Fruit fly (Drosophila melanogaster) whole organism, embryonic: ENCODE results near the gene CG31882.

Source experiments
- BtbVII ChIP-seq: fragments of 200-800 bp; sonication (Bioruptor generic); optimal IDR thresholded peaks from 3 replicates; lab custom pipeline; 2017; ENCODE audit warnings: missing biosample characterization, mild to moderate bottlenecking, missing genetic modification characterization
- Bteb2 ChIP-seq: fragments of 200-800 bp; sonication (Bioruptor generic); optimal IDR thresholded peaks from 2 replicates; lab custom pipeline; 2016; ENCODE audit warnings: missing biosample characterization, missing genetic modification characterization
- CG10565 ChIP-seq: fragments of 200-800 bp; sonication (Bioruptor generic); optimal IDR thresholded peaks from 3 replicates; lab custom pipeline; 2016; ENCODE audit warnings: missing biosample characterization, mild to moderate bottlenecking, missing genetic modification characterization
- CG12071 ChIP-seq: fragments of 200-800 bp; sonication (Bioruptor generic); optimal IDR thresholded peaks from 3 replicates; lab custom pipeline; 2018; ENCODE audit warnings: missing biosample characterization, mild to moderate bottlenecking, missing genetic modification characterization
- CG12155 ChIP-seq: fragments of 200-800 bp; sonication (Bioruptor generic); optimal IDR thresholded peaks from 3 replicates; lab custom pipeline; 2016; ENCODE audit warnings: missing biosample characterization, missing genetic modification characterization
- CG12236 ChIP-seq: fragments of 200-800 bp; sonication (Bioruptor generic); optimal IDR thresholded peaks from 2 replicates; lab custom pipeline; 2016; ENCODE audit warnings: missing biosample characterization, missing genetic modification characterization
- CG13424 ChIP-seq: fragments of 200-800 bp; sonication (Bioruptor generic); optimal IDR thresholded peaks from 2 replicates; lab custom pipeline; 2019; ENCODE audit warnings: missing biosample characterization, mild to moderate bottlenecking, missing genetic modification characterization, moderate library complexity
- CG15269 ChIP-seq: fragments of 200-800 bp; sonication (Bioruptor generic); optimal IDR thresholded peaks from 2 replicates; lab custom pipeline; 2018; ENCODE audit warnings: missing biosample characterization, mild to moderate bottlenecking, missing genetic modification characterization, moderate library complexity
- CG15601 ChIP-seq: fragments of 200-800 bp; sonication (Bioruptor generic); optimal IDR thresholded peaks from 3 replicates; lab custom pipeline; 2019; ENCODE audit warnings: missing biosample characterization, mild to moderate bottlenecking, missing genetic modification characterization, moderate library complexity
- CG1603 ChIP-seq: fragments of 200-800 bp; sonication (Bioruptor generic); optimal IDR thresholded peaks from 2 replicates; lab custom pipeline; 2019; ENCODE audit warnings: missing biosample characterization, mild to moderate bottlenecking, missing genetic modification characterization, moderate library complexity
- CG17829 ChIP-seq: fragments of 200-800 bp; optimal IDR thresholded peaks from 2 replicates; lab custom pipeline; 2019; ENCODE audit warnings: missing biosample characterization, mild to moderate bottlenecking, missing genetic modification characterization, moderate library complexity
- CG2120 ChIP-seq: fragments of 200-800 bp; sonication (Bioruptor generic); optimal IDR thresholded peaks from 3 replicates; lab custom pipeline; 2016; ENCODE audit warnings: missing biosample characterization, missing genetic modification characterization
- CG3163 ChIP-seq: fragments of 200-800 bp; sonication (Bioruptor generic); optimal IDR thresholded peaks from 3 replicates; lab custom pipeline; 2016; ENCODE audit warnings: missing biosample characterization, missing genetic modification characterization
- CG33557 ChIP-seq: fragments of 200-800 bp; sonication (Bioruptor generic); optimal IDR thresholded peaks from 2 replicates; lab custom pipeline; 2019; ENCODE audit warnings: missing biosample characterization, mild to moderate bottlenecking, missing genetic modification characterization, moderate library complexity
- CG34422 ChIP-seq: fragments of 200-800 bp; sonication (Bioruptor generic); IDR thresholded peaks from 3 replicates; pipeline ENCODE4 v1.3.6; 2022; ENCODE audit warnings: missing biosample characterization, missing genetic modification characterization
- CG3847 ChIP-seq: fragments of 200-800 bp; sonication (Bioruptor generic); IDR thresholded peaks from 2 replicates; pipeline ENCODE4 v1.3.6; 2022; ENCODE audit warnings: missing biosample characterization, missing genetic modification characterization
- CG43689 ChIP-seq: fragments of 200-800 bp; sonication (Bioruptor generic); IDR thresholded peaks from 2 replicates; pipeline ENCODE4 v1.3.6; 2022; ENCODE audit warnings: missing biosample characterization, missing genetic modification characterization
- CG4424 ChIP-seq: fragments of 200-800 bp; sonication (Bioruptor generic); optimal IDR thresholded peaks from 3 replicates; lab custom pipeline; 2016; ENCODE audit warnings: missing biosample characterization, missing genetic modification characterization
- CG4820 ChIP-seq: fragments of 200-800 bp; sonication (Bioruptor generic); optimal IDR thresholded peaks from 3 replicates; lab custom pipeline; 2016; ENCODE audit warnings: missing biosample characterization, missing genetic modification characterization
- CG4854 ChIP-seq: fragments of 200-800 bp; sonication (Bioruptor generic); optimal IDR thresholded peaks from 2 replicates; lab custom pipeline; 2016; ENCODE audit warnings: missing biosample characterization, missing genetic modification characterization, inconsistent platforms
- CG6683 ChIP-seq: fragments of 200-800 bp; sonication (Bioruptor generic); optimal IDR thresholded peaks from 2 replicates; lab custom pipeline; 2017; ENCODE audit warnings: missing biosample characterization, mild to moderate bottlenecking, missing genetic modification characterization, missing genetic modification reagents
- CG7928 ChIP-seq: fragments of 200-800 bp; sonication (Bioruptor generic); optimal IDR thresholded peaks from 2 replicates; lab custom pipeline; 2017; ENCODE audit warnings: missing biosample characterization, mild to moderate bottlenecking, missing genetic modification characterization
- CG8359 ChIP-seq: fragments of 200-800 bp; sonication (Bioruptor generic); optimal IDR thresholded peaks from 2 replicates; lab custom pipeline; 2017; ENCODE audit warnings: missing biosample characterization, mild to moderate bottlenecking, missing genetic modification characterization, borderline replicate concordance
- CG8924 ChIP-seq: fragments of 200-800 bp; optimal IDR thresholded peaks from 3 replicates; lab custom pipeline; 2019; ENCODE audit warnings: missing biosample characterization, mild to moderate bottlenecking, missing genetic modification characterization, moderate library complexity
- CrebB ChIP-seq: fragments of 200-800 bp; sonication (Bioruptor generic); optimal IDR thresholded peaks from 3 replicates; lab custom pipeline; 2018; ENCODE audit warnings: missing biosample characterization, mild to moderate bottlenecking, missing genetic modification characterization
- D ChIP-seq, 2 experiments: fragments of 200-800 bp in 1 of 2; fragments of >200 bp in 1 of 2; sonication (Bioruptor generic) in 1 of 2; optimal IDR thresholded peaks; 2 replicates in 1 of 2; 3 replicates in 1 of 2; lab custom pipeline; 2017; ENCODE audit warnings: mild to moderate bottlenecking in 1 of 2, missing biosample characterization in 1 of 2, missing genetic modification characterization in 1 of 2, missing genetic modification reagents in 1 of 2
- Dfd ChIP-seq, 2 experiments: fragments of >200 bp; optimal IDR thresholded peaks; 2 replicates each; lab custom pipeline; 2017; ENCODE audit warnings: missing biosample characterization in 2 of 2, missing genetic modification characterization in 2 of 2
- Dll ChIP-seq: fragments of 200-800 bp; sonication (Bioruptor generic); IDR thresholded peaks from 4 replicates; pipeline ENCODE4 v1.3.6; 2022; ENCODE audit warnings: missing biosample characterization, missing genetic modification characterization; ENCODE audit not compliant: partially characterized antibody
- Hand ChIP-seq: fragments of 200-800 bp; sonication (Bioruptor generic); optimal IDR thresholded peaks from 2 replicates; lab custom pipeline; 2017; ENCODE audit warnings: mild to moderate bottlenecking, missing biosample characterization, missing genetic modification reagents, missing genetic modification characterization
- Mrtf ChIP-seq: fragments of 200-800 bp; sonication (Bioruptor generic); IDR thresholded peaks from 3 replicates; pipeline ENCODE4 v1.3.6; 2022; ENCODE audit warnings: missing biosample characterization, missing genetic modification characterization
- Nf-YA ChIP-seq: fragments of 200-800 bp; sonication (Bioruptor generic); IDR thresholded peaks from 2 replicates; pipeline ENCODE4 v1.3.6; 2022; ENCODE audit warnings: missing biosample characterization, missing genetic modification characterization
- Ravus ChIP-seq: fragments of 200-800 bp; sonication (Bioruptor generic); IDR thresholded peaks from 2 replicates; pipeline ENCODE4 v1.3.6; 2022; ENCODE audit warnings: missing biosample characterization, missing genetic modification characterization
- Side ChIP-seq: fragments of 200-800 bp; sonication (Bioruptor generic); optimal IDR thresholded peaks from 2 replicates; lab custom pipeline; 2016; ENCODE audit warnings: missing biosample characterization, missing genetic modification characterization
- btn ChIP-seq: fragments of 200-800 bp; sonication (Bioruptor generic); optimal IDR thresholded peaks from 2 replicates; lab custom pipeline; 2016; ENCODE audit warnings: missing biosample characterization, missing genetic modification characterization
- caup ChIP-seq: fragments of 200-800 bp; sonication (Bioruptor generic); optimal IDR thresholded peaks from 3 replicates; lab custom pipeline; 2017; ENCODE audit warnings: missing biosample characterization, mild to moderate bottlenecking, missing genetic modification characterization, moderate library complexity; ENCODE audit not compliant: severe bottlenecking
- cg ChIP-seq: fragments of 200-800 bp; sonication (Bioruptor generic); optimal IDR thresholded peaks from 3 replicates; lab custom pipeline; 2019; ENCODE audit warnings: missing biosample characterization, mild to moderate bottlenecking, missing genetic modification characterization, moderate library complexity
- chn ChIP-seq: fragments of 200-800 bp; sonication (Bioruptor generic); optimal IDR thresholded peaks from 2 replicates; lab custom pipeline; 2016; ENCODE audit warnings: missing biosample characterization, missing genetic modification characterization
- crc ChIP-seq: fragments of 200-800 bp; sonication (Bioruptor generic); optimal IDR thresholded peaks from 2 replicates; lab custom pipeline; 2016; ENCODE audit warnings: missing biosample characterization, missing genetic modification characterization
- croc ChIP-seq: fragments of 200-800 bp; sonication (Bioruptor generic); conservative IDR thresholded peaks from 3 replicates; pipeline ENCODE4 v1.3.6; 2022; ENCODE audit warnings: missing biosample characterization, missing genetic modification characterization
- disco-r ChIP-seq: fragments of 200-800 bp; sonication (Bioruptor generic); optimal IDR thresholded peaks from 2 replicates; lab custom pipeline; 2016; ENCODE audit warnings: missing biosample characterization, missing genetic modification characterization
- exex ChIP-seq: fragments of 200-800 bp; sonication (Bioruptor generic); optimal IDR thresholded peaks from 4 replicates; lab custom pipeline; 2018; ENCODE audit warnings: missing biosample characterization, mild to moderate bottlenecking, missing genetic modification characterization, moderate library complexity
- nmo ChIP-seq: fragments of 200-800 bp; sonication (Bioruptor generic); optimal IDR thresholded peaks from 2 replicates; lab custom pipeline; 2018; ENCODE audit warnings: missing biosample characterization, mild to moderate bottlenecking, missing genetic modification characterization, moderate library complexity
- rib ChIP-seq: fragments of 200-800 bp; sonication (Bioruptor generic); IDR thresholded peaks from 2 replicates; pipeline ENCODE4 v1.3.6; 2022; ENCODE audit warnings: missing biosample characterization, missing genetic modification characterization
- sens-2 ChIP-seq: fragments of 200-800 bp; sonication (Bioruptor generic); IDR thresholded peaks from 2 replicates; pipeline ENCODE4 v1.3.6; 2022; ENCODE audit warnings: missing biosample characterization, missing genetic modification characterization
- sisA ChIP-seq: fragments of 200-800 bp; sonication (Bioruptor generic); IDR thresholded peaks from 2 replicates; pipeline ENCODE4 v1.3.6; 2022; ENCODE audit warnings: missing biosample characterization, missing genetic modification characterization
- sna ChIP-seq: fragments of 200-800 bp; sonication (Bioruptor generic); IDR thresholded peaks from 2 replicates; pipeline ENCODE4 v1.3.6; 2022; ENCODE audit warnings: missing biosample characterization, missing genetic modification characterization; ENCODE audit not compliant: partially characterized antibody
- stwl ChIP-seq: fragments of 200-800 bp; sonication (Bioruptor generic); optimal IDR thresholded peaks from 3 replicates; lab custom pipeline; 2018; ENCODE audit warnings: missing biosample characterization, mild to moderate bottlenecking, missing genetic modification characterization, moderate library complexity
- trh ChIP-seq: fragments of 200-800 bp; sonication (Bioruptor generic); optimal IDR thresholded peaks from 2 replicates; lab custom pipeline; 2016; ENCODE audit warnings: missing biosample characterization, missing genetic modification characterization
- ttk ChIP-seq: fragments of 200-800 bp; sonication (Bioruptor generic); IDR thresholded peaks from 2 replicates; pipeline ENCODE4 v2.1.2; 2022; ENCODE audit warnings: missing biosample characterization, missing genetic modification characterization
- twi ChIP-seq: fragments of 200-800 bp; optimal IDR thresholded peaks from 2 replicates; lab custom pipeline; 2019; ENCODE audit warnings: missing biosample characterization, mild to moderate bottlenecking, missing genetic modification characterization, moderate library complexity

Gene CG31882

dm6 chr2L:9633098-9633497 lies 8.0 kb upstream of the CG31882 start (continued):
- TF ChIP-seq CG33557 = peak; percentile 86
- no peak for TF ChIP-seq CG12155 (GFP tag; lab: Kevin White, UChicago)
- no peak for TF ChIP-seq CG7928 (GFP tag; lab: Kevin White, UChicago)
- peak; percentile 31 for TF ChIP-seq CG8924 (tag; lab: Kevin White, UChicago)
- peak; percentile 59 for TF ChIP-seq CG12236 (GFP tag; lab: Kevin White, UChicago)
- TF ChIP-seq CG15269 = no peak
- no peak for TF ChIP-seq trh (GFP tag; lab: Kevin White, UChicago)
- peak; percentile 52 for TF ChIP-seq CG4424
- peak; percentile 56 for TF ChIP-seq Nf-YA (GFP tag; lab: Robert Waterston, UW)
- peak; percentile 77 for TF ChIP-seq CG15601
- no peak for TF ChIP-seq D (optimal IDR thresholded peaks at IDR 0.05; lab: Kevin White, UChicago)
- TF ChIP-seq D (GFP tag; optimal IDR thresholded peaks at IDR 0.05; lab: Kevin White, UChicago) = peak; percentile 77
- no peak for TF ChIP-seq CG43689
- no peak for TF ChIP-seq CG3847 (GFP tag; lab: Robert Waterston, UW)
- no peak for TF ChIP-seq CG2120 (GFP tag; lab: Kevin White, UChicago)
- TF ChIP-seq Side = peak; percentile 75
- TF ChIP-seq BtbVII = peak; percentile 38
- TF ChIP-seq chn (GFP tag; lab: Kevin White, UChicago) = peak; percentile 40
- no peak for TF ChIP-seq Dfd (GFP tag; optimal IDR thresholded peaks at IDR 0.05; lab: Kevin White, UChicago)
- TF ChIP-seq crc (GFP tag; lab: Kevin White, UChicago) = no peak
- TF ChIP-seq CG10565 (GFP tag; lab: Kevin White, UChicago) = no peak
- peak; percentile 35 for TF ChIP-seq CG13424 (tag; lab: Kevin White, UChicago)
- TF ChIP-seq Mrtf (GFP tag; lab: Robert Waterston, UW) = peak; percentile 49; the same call in 1 of the 3 replicates
- TF ChIP-seq disco-r = peak; percentile 1
- TF ChIP-seq CG8359 (GFP tag; lab: Kevin White, UChicago) = peak; percentile 67
- no peak for TF ChIP-seq Bteb2 (GFP tag; lab: Kevin White, UChicago)
- peak; percentile 9 for TF ChIP-seq nmo
- TF ChIP-seq CG34422 (GFP tag; lab: Robert Waterston, UW) = 0 out of 3 replicates have a peak, but pooled peaks have one; percentile 16
- TF ChIP-seq cg (GFP tag; lab: Kevin White, UChicago) = no peak
- peak; percentile 49 for TF ChIP-seq caup
- TF ChIP-seq stwl (tag; lab: Kevin White, UChicago) = peak; percentile 53
- TF ChIP-seq CrebB (tag; lab: Kevin White, UChicago) = peak; percentile 15
- peak; percentile 61 for TF ChIP-seq CG12071 (GFP tag; lab: Kevin White, UChicago)
- no peak for TF ChIP-seq Ravus (GFP tag; lab: Robert Waterston, UW)
- peak; percentile 74 for TF ChIP-seq CG1603 (tag; lab: Kevin White, UChicago)
- no peak for TF ChIP-seq twi (tag; lab: Kevin White, UChicago)
- no peak for TF ChIP-seq Hand (GFP tag; lab: Kevin White, UChicago)
- TF ChIP-seq CG17829 (tag; lab: Kevin White, UChicago) = peak; percentile 43
- peak; percentile 39; the same call in 1 of the 3 replicates for TF ChIP-seq croc (GFP tag; lab: Robert Waterston, UW)
- no peak for TF ChIP-seq CG6683 (GFP tag; lab: Kevin White, UChicago)
- no peak for TF ChIP-seq sna (GFP tag; lab: Robert Waterston, UW)
- peak; percentile 20 for TF ChIP-seq exex (tag; lab: Kevin White, UChicago)
- TF ChIP-seq CG3163 = no peak
- TF ChIP-seq btn (GFP tag; lab: Kevin White, UChicago) = peak; percentile 71
- no peak for TF ChIP-seq Dll (GFP tag; lab: Robert Waterston, UW)
- 0 out of 2 replicates have a peak, but pooled peaks have one; percentile 22 for TF ChIP-seq rib (GFP tag; lab: Robert Waterston, UW)
- TF ChIP-seq CG4854 (GFP tag; lab: Kevin White, UChicago) = peak; percentile 20
- peak; percentile 26; the same call in 1 of the 2 replicates for TF ChIP-seq ttk (GFP tag; lab: Robert Waterston, UW)
- 0 out of 2 replicates have a peak, but pooled peaks have one; percentile 37 for TF ChIP-seq sens-2 (GFP tag; lab: Robert Waterston, UW)
- TF ChIP-seq CG4820 = peak; percentile 30
- no peak for TF ChIP-seq sisA
